Fruit fly (Drosophila melanogaster): ENCODE results near the gene stg.

DNA sequence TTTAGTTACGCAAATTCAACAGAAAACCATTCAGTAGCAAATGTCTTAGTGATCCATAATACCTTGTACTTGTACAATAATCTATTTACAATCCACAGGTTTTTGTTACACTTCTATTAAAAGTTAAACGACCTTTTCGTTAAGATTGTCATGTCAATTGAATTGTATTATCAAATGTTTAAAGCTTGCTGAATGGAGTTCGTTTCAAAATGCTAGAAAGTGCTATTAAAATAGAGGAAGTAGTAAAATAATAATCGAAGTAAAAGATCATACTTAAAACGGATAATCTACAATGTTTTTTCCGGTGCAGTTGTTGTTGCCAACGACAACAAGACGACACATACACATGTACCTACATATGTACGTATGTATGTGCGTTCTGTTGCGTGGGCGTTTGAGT lies 37.6 kb downstream of the stg start:
- TF ChIP-seq Hr78 (GFP tag; optimal IDR thresholded peaks at IDR 0.05): no peak
- TF ChIP-seq sage (GFP tag; optimal IDR thresholded peaks at IDR 0.05): no peak
- TF ChIP-seq psq (GFP tag; optimal IDR thresholded peaks at IDR 0.05): no peak
- no peak for TF ChIP-seq pan (optimal IDR thresholded peaks at IDR 0.05)
- TF ChIP-seq dl (GFP tag; optimal IDR thresholded peaks at IDR 0.05; ENCODE audit: insufficient read depth in 1 of 2, partially characterized antibody in 2 of 2): no peak
- no peak for TF ChIP-seq Dfd (GFP tag; optimal IDR thresholded peaks at IDR 0.05)
- no peak for TF ChIP-seq usp (GFP tag; optimal IDR thresholded peaks at IDR 0.05)
- no peak for TF ChIP-seq Abd-B (GFP tag; optimal IDR thresholded peaks at IDR 0.05)
- no peak for TF ChIP-seq GATAd (GFP tag; optimal IDR thresholded peaks at IDR 0.05)
- no peak for TF ChIP-seq Hr83 (GFP tag; optimal IDR thresholded peaks at IDR 0.05; ENCODE audit: poor library complexity, severe bottlenecking)
- no peak for TF ChIP-seq lola (GFP tag; optimal IDR thresholded peaks at IDR 0.05)
- no peak for TF ChIP-seq Sp1 (GFP tag; optimal IDR thresholded peaks at IDR 0.05)
- TF ChIP-seq Myc (optimal IDR thresholded peaks at IDR 0.05): no peak
- no peak for TF ChIP-seq ey (GFP tag; optimal IDR thresholded peaks at IDR 0.05)
